Fruit fly (Drosophila melanogaster): ENCODE measurements around the gene CG31465.

Gene CG31465

dm6 chr3R:21847438-21847837 is 33.2 kb upstream of the CG31465 start (continued):
- TF ChIP-seq cato (GFP tag; optimal IDR thresholded peaks at IDR 0.05; ENCODE audit: borderline replicate concordance) (no peak), pros (GFP tag; optimal IDR thresholded peaks at IDR 0.05) (peak; percentile 4), Vsx1 (GFP tag; optimal IDR thresholded peaks at IDR 0.05) (no peak), Fer1 (GFP tag; optimal IDR thresholded peaks at IDR 0.05) (no peak), repo (GFP tag; optimal IDR thresholded peaks at IDR 0.05) (no peak), ac (GFP tag; optimal IDR thresholded peaks at IDR 0.05) (no peak), Nf-YA (GFP tag; IDR thresholded peaks at IDR 0.05) (no peak), Rfx (GFP tag; IDR thresholded peaks at IDR 0.05) (0 out of 2 replicates have a peak, but pooled peaks have one; percentile 10), gsb (GFP tag; IDR thresholded peaks at IDR 0.05) (no peak)

- TF ChIP-seq sens (GFP tag) (peak; percentile 50), onecut (GFP tag; IDR thresholded peaks at IDR 0.05) (no peak), ftz-f1 (GFP tag; optimal IDR thresholded peaks at IDR 0.05) (no peak), CG16779 (GFP tag; IDR thresholded peaks at IDR 0.05) (0 out of 2 replicates have a peak, but pooled peaks have one; percentile 14)
Observed at dm6 chr3R:21848271-21848670, 32.3 kb upstream of the CG31465 start.

dm6 chr3R:21848987-21849442 is 31.6 kb upstream of the CG31465 start:
- TF ChIP-seq Hr51 (GFP tag; optimal IDR thresholded peaks at IDR 0.05), result peak; percentile 13 to 81
- no peak for TF ChIP-seq CG6765 (GFP tag; optimal IDR thresholded peaks at IDR 0.05)
- TF ChIP-seq CG1647 (GFP tag; optimal IDR thresholded peaks at IDR 0.05), result peak; percentile 35
- peak; percentile 41 for TF ChIP-seq CG12299 (tag; optimal IDR thresholded peaks at IDR 0.05)
- TF ChIP-seq chinmo (GFP tag; IDR thresholded peaks at IDR 0.05; ENCODE audit: partially characterized antibody), result no peak
- peak; percentile 67 for TF ChIP-seq gcm (GFP tag; optimal IDR thresholded peaks at IDR 0.05)
- no peak for TF ChIP-seq bbx (GFP tag; IDR thresholded peaks at IDR 0.05; ENCODE audit: partially characterized antibody)
- 0 out of 2 replicates have a peak, but pooled peaks have one; percentile 19 for TF ChIP-seq CG4360 (GFP tag; IDR thresholded peaks at IDR 0.05)
- peak; percentile 52 for TF ChIP-seq slou (GFP tag; optimal IDR thresholded peaks at IDR 0.05)
- peak; percentile 57 for TF ChIP-seq Camta (GFP tag; optimal IDR thresholded peaks at IDR 0.05)
- peak; percentile 26 for TF ChIP-seq CG4854 (GFP tag; optimal IDR thresholded peaks at IDR 0.05)
- peak; percentile 32 for TF ChIP-seq tx (GFP tag; optimal IDR thresholded peaks at IDR 0.05)
- TF ChIP-seq ham (GFP tag; IDR thresholded peaks at IDR 0.05), result no peak
- peak; percentile 78 for TF ChIP-seq Asciz (GFP tag; optimal IDR thresholded peaks at IDR 0.05)
- peak; percentile 76 for TF ChIP-seq CG4424 (GFP tag; optimal IDR thresholded peaks at IDR 0.05)
- TF ChIP-seq CG33557 (GFP tag; optimal IDR thresholded peaks at IDR 0.05), result peak; percentile 69
- no peak for TF ChIP-seq Lim3 (GFP tag; IDR thresholded peaks at IDR 0.05)
- TF ChIP-seq CG1832 (GFP tag; optimal IDR thresholded peaks at IDR 0.05), result no peak
- peak; percentile 0 for TF ChIP-seq run (tag; optimal IDR thresholded peaks at IDR 0.05)
- no peak for TF ChIP-seq Scr (GFP tag; IDR thresholded peaks at IDR 0.05; ENCODE audit: partially characterized antibody)
- TF ChIP-seq scrt (GFP tag; optimal IDR thresholded peaks at IDR 0.05), result no peak
- 0 out of 3 replicates have a peak, but pooled peaks have one; percentile 45 for TF ChIP-seq CG11093 (GFP tag; IDR thresholded peaks at IDR 0.05)
- TF ChIP-seq jing (GFP tag; optimal IDR thresholded peaks at IDR 0.05), result peak; percentile 1
- TF ChIP-seq Abd-B (GFP tag; optimal IDR thresholded peaks at IDR 0.05), result peak; percentile 35
- TF ChIP-seq Nf-YB (GFP tag; optimal IDR thresholded peaks at IDR 0.05), result peak; percentile 58
- peak; percentile 36 for TF ChIP-seq tap (tag; optimal IDR thresholded peaks at IDR 0.05)
- peak; percentile 46 for TF ChIP-seq pb (GFP tag; optimal IDR thresholded peaks at IDR 0.05)
- peak; percentile 15 for TF ChIP-seq Dek (tag; optimal IDR thresholded peaks at IDR 0.05)
- TF ChIP-seq CG11695 (GFP tag; IDR thresholded peaks at IDR 0.05), result peak; percentile 74; the same call in 2 of the 3 replicates
- TF ChIP-seq dpn (GFP tag; optimal IDR thresholded peaks at IDR 0.05), result peak; percentile 53
- TF ChIP-seq chn (GFP tag; optimal IDR thresholded peaks at IDR 0.05), result peak; percentile 61
- TF ChIP-seq MESR4 (GFP tag; optimal IDR thresholded peaks at IDR 0.05), result no peak
- TF ChIP-seq CG18262 (tag; optimal IDR thresholded peaks at IDR 0.05), result peak; percentile 91
- TF ChIP-seq CG8388 (GFP tag; optimal IDR thresholded peaks at IDR 0.05), result peak; percentile 77
- no peak for TF ChIP-seq aop (GFP tag; IDR thresholded peaks at IDR 0.05)
